Worm (Caenorhabditis elegans): ENCODE results near the gene his-35.

- TF ChIP-seq sma-9 (GFP tag; optimal IDR thresholded peaks at IDR 0.05) (no peak), sma-9 (tag; optimal IDR thresholded peaks at IDR 0.05) (no peak), ztf-11 (tag; optimal IDR thresholded peaks at IDR 0.05) (no peak), fos-1 (tag; optimal IDR thresholded peaks at IDR 0.05) (no peak), sem-4 (tag; optimal IDR thresholded peaks at IDR 0.05) (no peak), nhr-25 (tag; optimal IDR thresholded peaks at IDR 0.05) (no peak), snpc-4 (tag; optimal IDR thresholded peaks at IDR 0.05) (no peak)
These were observed 21.0 kb downstream of the his-35 start, which contains the start of gene C50F4.9 for ce11 chrV:9524099-9524498.

Data from whole organism, L2 larva.